Worm (Caenorhabditis elegans): ENCODE results near the gene alp-1.

DNA sequence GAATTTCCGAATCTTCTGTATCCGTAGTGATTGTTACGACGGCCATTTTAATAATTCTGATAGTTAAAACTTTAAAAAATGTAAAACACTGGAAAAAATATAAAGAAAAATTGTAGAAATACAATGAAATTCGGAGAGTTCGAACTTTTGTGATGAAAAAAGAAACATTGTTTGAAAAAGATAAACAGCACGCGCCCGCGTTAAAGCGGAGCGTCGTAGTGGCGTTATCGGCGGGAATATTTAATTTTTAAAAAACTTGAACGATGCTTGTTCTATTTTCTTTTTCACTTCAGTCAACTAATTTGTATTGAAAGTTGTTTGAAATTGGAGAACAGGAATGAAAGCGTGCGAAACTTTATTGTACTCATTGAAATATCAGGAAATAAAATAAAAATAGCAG, 17.3 kb downstream of the alp-1 start, which contains the start of gene npp-23:
- TF ChIP-seq unc-86 (tag; optimal IDR thresholded peaks at IDR 0.05) (no peak), nhr-232 (tag; optimal IDR thresholded peaks at IDR 0.05) (no peak), lin-11 (tag; optimal IDR thresholded peaks at IDR 0.05) (no peak), odd-2 (tag; optimal IDR thresholded peaks at IDR 0.05) (no peak), unc-42 (tag; optimal IDR thresholded peaks at IDR 0.05) (no peak), ama-1 (optimal IDR thresholded peaks at IDR 0.05) (no peak)
